1 fruit fly cellular context compared by ENCODE assay signal in the genomic region with DNA sequence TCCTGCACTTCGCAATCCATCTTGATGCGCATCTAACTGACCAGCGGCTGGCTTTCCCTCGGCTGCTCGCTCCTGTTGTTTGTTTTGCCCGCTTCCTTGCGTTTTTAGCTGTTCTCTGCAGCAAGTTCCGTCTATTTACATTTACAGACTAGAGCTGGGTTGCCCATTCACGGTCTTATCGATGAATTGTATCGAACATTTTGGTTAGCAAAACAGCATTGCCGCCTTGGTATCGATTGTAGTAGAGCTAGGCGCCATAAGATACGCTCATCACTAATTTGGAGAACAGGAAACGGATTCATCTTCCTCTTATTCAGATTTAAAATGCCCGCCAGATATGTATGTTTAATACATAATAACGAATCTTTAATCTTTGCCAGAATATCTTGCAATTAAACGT.
A peak's percentile ranks its signal among the peaks of the same experiment; 100 is the strongest.
TF ChIP-seq lines count a peak whose summit lies in the region.

A gene (minus strand): TSS at position 170 of the 400 bp plus-strand sequence.

TF ChIP-seq in whole organism, embryonic, 481 proteins besides CTCF, POLR2A, EP300 and RAD21 (continued from another document and continues in another):
- no peak for TF ChIP-seq Stat92E (GFP tag; optimal IDR thresholded peaks at IDR 0.05; lab: Kevin White, UChicago)
- peak; percentile 76; the same call in 2 of the 3 replicates for TF ChIP-seq ase (GFP tag; IDR thresholded peaks at IDR 0.05; lab: Robert Waterston, UW)
- peak; percentile 82 for TF ChIP-seq Nf-YA (GFP tag; IDR thresholded peaks at IDR 0.05; lab: Robert Waterston, UW)
- peak; percentile 85 for TF ChIP-seq wdn (GFP tag; IDR thresholded peaks at IDR 0.05; lab: Robert Waterston, UW)
- peak; percentile 95 for TF ChIP-seq CG7963 (GFP tag; IDR thresholded peaks at IDR 0.05; lab: Robert Waterston, UW; ENCODE audit: partially characterized antibody)
- peak; percentile 92 for TF ChIP-seq Mes4 (GFP tag; optimal IDR thresholded peaks at IDR 0.05; lab: Kevin White, UChicago)
- peak; percentile 93 for TF ChIP-seq trh (GFP tag; optimal IDR thresholded peaks at IDR 0.05; lab: Kevin White, UChicago)
- peak; percentile 80 for TF ChIP-seq dati (GFP tag; IDR thresholded peaks at IDR 0.05; lab: Robert Waterston, UW)
- TF ChIP-seq CG11093 (GFP tag; IDR thresholded peaks at IDR 0.05; lab: Robert Waterston, UW): no peak; the same call in 2 of the 3 replicates
- peak; percentile 91 for TF ChIP-seq CG8290 (GFP tag; optimal IDR thresholded peaks at IDR 0.05; lab: Kevin White, UChicago)
- peak; percentile 87 to 97 for TF ChIP-seq CG8290 (tag; optimal IDR thresholded peaks at IDR 0.05; lab: Kevin White, UChicago)
- no peak for TF ChIP-seq nau (GFP tag; optimal IDR thresholded peaks at IDR 0.05; lab: Kevin White, UChicago)
- TF ChIP-seq Atf-2 (GFP tag; optimal IDR thresholded peaks at IDR 0.05; lab: Kevin White, UChicago): peak; percentile 79
- TF ChIP-seq Adf1 (GFP tag; IDR thresholded peaks at IDR 0.05; lab: Robert Waterston, UW): peak; percentile 73; the same call in 1 of the 2 replicates
- peak; percentile 83 for TF ChIP-seq repo (GFP tag; optimal IDR thresholded peaks at IDR 0.05; lab: Kevin White, UChicago)
- peak; percentile 89 for TF ChIP-seq en (GFP tag; optimal IDR thresholded peaks at IDR 0.05; lab: Kevin White, UChicago)
- peak; percentile 87 for TF ChIP-seq fd3F (GFP tag; optimal IDR thresholded peaks at IDR 0.05; lab: Kevin White, UChicago)
- TF ChIP-seq Poxn (GFP tag; IDR thresholded peaks at IDR 0.05; lab: Robert Waterston, UW): no peak
- TF ChIP-seq CG14014 (GFP tag; IDR thresholded peaks at IDR 0.05; lab: Robert Waterston, UW): peak; percentile 87; the same call in 1 of the 2 replicates
- peak; percentile 95 for TF ChIP-seq hbn (GFP tag; IDR thresholded peaks at IDR 0.05; lab: Robert Waterston, UW; ENCODE audit: partially characterized antibody)
- peak; percentile 95 for TF ChIP-seq odd (GFP tag; optimal IDR thresholded peaks at IDR 0.05; lab: Kevin White, UChicago)
- TF ChIP-seq D19B (GFP tag; optimal IDR thresholded peaks at IDR 0.05; lab: Kevin White, UChicago): peak; percentile 75
- peak; percentile 89 for TF ChIP-seq CG18764 (GFP tag; optimal IDR thresholded peaks at IDR 0.05; lab: Kevin White, UChicago)
- peak; percentile 65; the same call in 2 of the 3 replicates for TF ChIP-seq CG14050 (GFP tag; IDR thresholded peaks at IDR 0.05; lab: Robert Waterston, UW)
- TF ChIP-seq fd96Cb (tag; optimal IDR thresholded peaks at IDR 0.05; lab: Kevin White, UChicago): peak; percentile 66
- TF ChIP-seq tup (GFP tag; optimal IDR thresholded peaks at IDR 0.05; lab: Kevin White, UChicago): peak; percentile 64
- TF ChIP-seq Sry-β (GFP tag; optimal IDR thresholded peaks at IDR 0.05; lab: Kevin White, UChicago): peak; percentile 74
- TF ChIP-seq eyg (GFP tag; optimal IDR thresholded peaks at IDR 0.05; lab: Kevin White, UChicago): peak; percentile 90
- TF ChIP-seq CG1832 (GFP tag; optimal IDR thresholded peaks at IDR 0.05; lab: Kevin White, UChicago): no peak
- TF ChIP-seq CG10321 (GFP tag; IDR thresholded peaks at IDR 0.05; lab: Robert Waterston, UW): peak; percentile 66
- TF ChIP-seq Mrtf (GFP tag; IDR thresholded peaks at IDR 0.05; lab: Robert Waterston, UW): peak; percentile 71; the same call in 2 of the 3 replicates
- peak; percentile 87 for TF ChIP-seq CG10366 (GFP tag; IDR thresholded peaks at IDR 0.05; lab: Robert Waterston, UW)
- TF ChIP-seq CG12942 (GFP tag; optimal IDR thresholded peaks at IDR 0.05; lab: Kevin White, UChicago): peak; percentile 79
- peak; percentile 98 for TF ChIP-seq CG6791 (GFP tag; IDR thresholded peaks at IDR 0.05; lab: Robert Waterston, UW; ENCODE audit: partially characterized antibody)
- TF ChIP-seq CG15479 (GFP tag; optimal IDR thresholded peaks at IDR 0.05; lab: Kevin White, UChicago): peak; percentile 59
- TF ChIP-seq Drgx (GFP tag; IDR thresholded peaks at IDR 0.05; lab: Robert Waterston, UW): peak; percentile 66
- TF ChIP-seq CG1529 (GFP tag; optimal IDR thresholded peaks at IDR 0.05; lab: Kevin White, UChicago): peak; percentile 90
- TF ChIP-seq CG13287 (GFP tag; IDR thresholded peaks at IDR 0.05; lab: Robert Waterston, UW; ENCODE audit: partially characterized antibody): peak; percentile 98
- TF ChIP-seq CG13296 (GFP tag; optimal IDR thresholded peaks at IDR 0.05; lab: Kevin White, UChicago): peak; percentile 96
- TF ChIP-seq CG9437 (GFP tag; optimal IDR thresholded peaks at IDR 0.05; lab: Kevin White, UChicago): peak; percentile 84
- peak; percentile 79 for TF ChIP-seq HLH54F (GFP tag; optimal IDR thresholded peaks at IDR 0.05; lab: Kevin White, UChicago)
- peak; percentile 72 for TF ChIP-seq al (GFP tag; IDR thresholded peaks at IDR 0.05; lab: Robert Waterston, UW)
- TF ChIP-seq CG4617 (GFP tag; optimal IDR thresholded peaks at IDR 0.05; lab: Kevin White, UChicago; ENCODE audit: borderline replicate concordance): peak; percentile 93
- peak; percentile 54 for TF ChIP-seq CG30431 (GFP tag; optimal IDR thresholded peaks at IDR 0.05; lab: Kevin White, UChicago)
- no peak for TF ChIP-seq tll (GFP tag; optimal IDR thresholded peaks at IDR 0.05; lab: Kevin White, UChicago)
- TF ChIP-seq ftz-f1 (GFP tag; optimal IDR thresholded peaks at IDR 0.05; lab: Kevin White, UChicago): no peak
- peak; percentile 78 for TF ChIP-seq Sox102F (GFP tag; optimal IDR thresholded peaks at IDR 0.05; lab: Kevin White, UChicago)
- TF ChIP-seq NFAT (GFP tag; IDR thresholded peaks at IDR 0.05; lab: Robert Waterston, UW): peak; percentile 89
- peak; percentile 83 for TF ChIP-seq tgo (GFP tag; IDR thresholded peaks at IDR 0.05; lab: Robert Waterston, UW)
- TF ChIP-seq Gsc (GFP tag; IDR thresholded peaks at IDR 0.05; lab: Robert Waterston, UW): no peak
- TF ChIP-seq HLH3B (GFP tag; IDR thresholded peaks at IDR 0.05; lab: Robert Waterston, UW): peak; percentile 87; the same call in 1 of the 2 replicates
- peak; percentile 87 for TF ChIP-seq emc (GFP tag; optimal IDR thresholded peaks at IDR 0.05; lab: Kevin White, UChicago)
- TF ChIP-seq CG14441 (GFP tag; IDR thresholded peaks at IDR 0.05; lab: Robert Waterston, UW): peak; percentile 77
- TF ChIP-seq CG10274 (GFP tag; optimal IDR thresholded peaks at IDR 0.05; lab: Kevin White, UChicago): peak; percentile 79
- TF ChIP-seq toy (GFP tag; IDR thresholded peaks at IDR 0.05; lab: Robert Waterston, UW): peak; percentile 71
- TF ChIP-seq CG6813 (GFP tag; optimal IDR thresholded peaks at IDR 0.05; lab: Kevin White, UChicago): peak; percentile 97
- TF ChIP-seq Dip2 (GFP tag; IDR thresholded peaks at IDR 0.05; lab: Robert Waterston, UW): no peak
- peak; percentile 95 for TF ChIP-seq Meics (GFP tag; optimal IDR thresholded peaks at IDR 0.05; lab: Kevin White, UChicago)
- peak; percentile 86 for TF ChIP-seq CG10654 (GFP tag; optimal IDR thresholded peaks at IDR 0.05; lab: Kevin White, UChicago)
- peak; percentile 97 for TF ChIP-seq CG34376 (GFP tag; optimal IDR thresholded peaks at IDR 0.05; lab: Kevin White, UChicago)
- TF ChIP-seq CG12236 (GFP tag; optimal IDR thresholded peaks at IDR 0.05; lab: Kevin White, UChicago): peak; percentile 83
- peak; percentile 87 for TF ChIP-seq CG18262 (tag; optimal IDR thresholded peaks at IDR 0.05; lab: Kevin White, UChicago)
- peak; percentile 81 for TF ChIP-seq CG5245 (GFP tag; optimal IDR thresholded peaks at IDR 0.05; lab: Kevin White, UChicago)
- TF ChIP-seq sens (GFP tag; lab: Kevin White, UChicago): peak; percentile 98
- TF ChIP-seq CoRest (tag; optimal IDR thresholded peaks at IDR 0.05; lab: Kevin White, UChicago): peak; percentile 93
- TF ChIP-seq Scr (GFP tag; IDR thresholded peaks at IDR 0.05; lab: Robert Waterston, UW; ENCODE audit: partially characterized antibody): peak; percentile 96
- no peak for TF ChIP-seq CG15073 (GFP tag; optimal IDR thresholded peaks at IDR 0.05; lab: Kevin White, UChicago)
- TF ChIP-seq CG32767 (GFP tag; IDR thresholded peaks at IDR 0.05; lab: Robert Waterston, UW): peak; percentile 82
- peak; percentile 82 for TF ChIP-seq MESR4 (GFP tag; optimal IDR thresholded peaks at IDR 0.05; lab: Kevin White, UChicago)
- peak; percentile 76 for TF ChIP-seq Oli (tag; optimal IDR thresholded peaks at IDR 0.05; lab: Kevin White, UChicago)
- peak in 1 of 2 experiments; percentile 81 for TF ChIP-seq insv (GFP tag; optimal IDR thresholded peaks at IDR 0.05; lab: Kevin White, UChicago)
- TF ChIP-seq CG13624 (GFP tag; optimal IDR thresholded peaks at IDR 0.05; lab: Kevin White, UChicago): peak; percentile 94
- peak; percentile 74 for TF ChIP-seq twi (tag; optimal IDR thresholded peaks at IDR 0.05; lab: Kevin White, UChicago)
- peak; percentile 98 for TF ChIP-seq CG6765 (GFP tag; optimal IDR thresholded peaks at IDR 0.05; lab: Kevin White, UChicago)
- TF ChIP-seq CG33557 (GFP tag; optimal IDR thresholded peaks at IDR 0.05; lab: Kevin White, UChicago): peak; percentile 92
- peak; percentile 60 for TF ChIP-seq CG8944 (GFP tag; optimal IDR thresholded peaks at IDR 0.05; lab: Kevin White, UChicago)
- peak; percentile 77 for TF ChIP-seq CG16863 (GFP tag; optimal IDR thresholded peaks at IDR 0.05; lab: Kevin White, UChicago)
- TF ChIP-seq hb (GFP tag; IDR thresholded peaks at IDR 0.05; lab: Robert Waterston, UW; ENCODE audit: partially characterized antibody): peak; percentile 93
- peak; percentile 91 for TF ChIP-seq CG10267 (tag; optimal IDR thresholded peaks at IDR 0.05; lab: Kevin White, UChicago)
- peak; percentile 85 for TF ChIP-seq CG10979 (tag; optimal IDR thresholded peaks at IDR 0.05; lab: Kevin White, UChicago)
- peak; percentile 83 for TF ChIP-seq Atf3 (GFP tag; optimal IDR thresholded peaks at IDR 0.05; lab: Kevin White, UChicago)
- peak; percentile 74 for TF ChIP-seq gcm2 (GFP tag; optimal IDR thresholded peaks at IDR 0.05; lab: Kevin White, UChicago)
- TF ChIP-seq CG32772 (GFP tag; IDR thresholded peaks at IDR 0.05; lab: Robert Waterston, UW): peak; percentile 65; the same call in 1 of the 2 replicates
- TF ChIP-seq wek (GFP tag; optimal IDR thresholded peaks at IDR 0.05; lab: Kevin White, UChicago): peak; percentile 92
- TF ChIP-seq CG13894 (tag; optimal IDR thresholded peaks at IDR 0.05; lab: Kevin White, UChicago): peak; percentile 92
- TF ChIP-seq CG9797 (GFP tag; optimal IDR thresholded peaks at IDR 0.05; lab: Kevin White, UChicago): peak; percentile 70
- TF ChIP-seq Side (GFP tag; optimal IDR thresholded peaks at IDR 0.05; lab: Kevin White, UChicago): peak; percentile 92
- TF ChIP-seq ara (GFP tag; IDR thresholded peaks at IDR 0.05; lab: Robert Waterston, UW): peak; percentile 90
- peak; percentile 76 for TF ChIP-seq CG43689 (GFP tag; IDR thresholded peaks at IDR 0.05; lab: Robert Waterston, UW)
- peak; percentile 43 for TF ChIP-seq gfzf (GFP tag; optimal IDR thresholded peaks at IDR 0.05; lab: Kevin White, UChicago)
- peak; percentile 80 for TF ChIP-seq run (tag; optimal IDR thresholded peaks at IDR 0.05; lab: Kevin White, UChicago)
- TF ChIP-seq esg (GFP tag; conservative IDR thresholded peaks at IDR 0.05; lab: Robert Waterston, UW): 0 out of 2 replicates have a peak, but pooled peaks have one; percentile 15
- TF ChIP-seq Mad (GFP tag; optimal IDR thresholded peaks at IDR 0.05; lab: Kevin White, UChicago): peak; percentile 92
- peak; percentile 68; the same call in 2 of the 3 replicates for TF ChIP-seq CG6175 (GFP tag; IDR thresholded peaks at IDR 0.05; lab: Robert Waterston, UW)
- peak; percentile 95 for TF ChIP-seq HmgZ (tag; optimal IDR thresholded peaks at IDR 0.05; lab: Kevin White, UChicago)
- TF ChIP-seq ssp (GFP tag; IDR thresholded peaks at IDR 0.05; lab: Robert Waterston, UW): peak; percentile 65
- TF ChIP-seq HLH4C (GFP tag; IDR thresholded peaks at IDR 0.05; lab: Robert Waterston, UW; ENCODE audit: partially characterized antibody): peak; percentile 93
- TF ChIP-seq Kr (GFP tag; optimal IDR thresholded peaks at IDR 0.05; lab: Kevin White, UChicago): peak; percentile 36
- peak; percentile 86 for TF ChIP-seq lbe (GFP tag; optimal IDR thresholded peaks at IDR 0.05; lab: Kevin White, UChicago)
- TF ChIP-seq CG9932 (GFP tag; IDR thresholded peaks at IDR 0.05; lab: Robert Waterston, UW): peak; percentile 87
- TF ChIP-seq CG4707 (GFP tag; optimal IDR thresholded peaks at IDR 0.05; lab: Kevin White, UChicago): peak; percentile 93
- TF ChIP-seq Sox100B (GFP tag; optimal IDR thresholded peaks at IDR 0.05; lab: Kevin White, UChicago): peak; percentile 92
- TF ChIP-seq CG7357 (GFP tag; IDR thresholded peaks at IDR 0.05; lab: Robert Waterston, UW): no peak
- TF ChIP-seq D19A (tag; optimal IDR thresholded peaks at IDR 0.05; lab: Kevin White, UChicago): no peak
- TF ChIP-seq sqz (GFP tag; optimal IDR thresholded peaks at IDR 0.05; lab: Kevin White, UChicago): peak; percentile 92
- peak; percentile 93 for TF ChIP-seq CG32532 (GFP tag; IDR thresholded peaks at IDR 0.05; lab: Robert Waterston, UW)
- peak; percentile 66 for TF ChIP-seq Deaf1 (tag; optimal IDR thresholded peaks at IDR 0.05; lab: Kevin White, UChicago)
- peak; percentile 86 for TF ChIP-seq NC2α (GFP tag; optimal IDR thresholded peaks at IDR 0.05; lab: Kevin White, UChicago)
- peak; percentile 78 for TF ChIP-seq psq (GFP tag; optimal IDR thresholded peaks at IDR 0.05; lab: Kevin White, UChicago)
- TF ChIP-seq fu2 (GFP tag; optimal IDR thresholded peaks at IDR 0.05; lab: Kevin White, UChicago): peak; percentile 88
- TF ChIP-seq dpn (GFP tag; optimal IDR thresholded peaks at IDR 0.05; lab: Kevin White, UChicago): peak; percentile 83 to 92
- peak; percentile 68 for TF ChIP-seq Usf (GFP tag; optimal IDR thresholded peaks at IDR 0.05; lab: Kevin White, UChicago)
- peak; percentile 95 for TF ChIP-seq NC2β (GFP tag; optimal IDR thresholded peaks at IDR 0.05; lab: Kevin White, UChicago)
- TF ChIP-seq dmrt99B (tag; optimal IDR thresholded peaks at IDR 0.05; lab: Kevin White, UChicago): peak; percentile 85
- peak; percentile 85 for TF ChIP-seq grau (tag; optimal IDR thresholded peaks at IDR 0.05; lab: Kevin White, UChicago)
- TF ChIP-seq CG18476 (GFP tag; optimal IDR thresholded peaks at IDR 0.05; lab: Kevin White, UChicago): peak; percentile 64
- TF ChIP-seq Pdp1 (GFP tag; optimal IDR thresholded peaks at IDR 0.05; lab: Kevin White, UChicago): peak; percentile 78 to 89
- peak; percentile 94 for TF ChIP-seq ash1 (GFP tag; optimal IDR thresholded peaks at IDR 0.05; lab: Kevin White, UChicago)
- no peak for TF ChIP-seq crol (GFP tag; IDR thresholded peaks at IDR 0.05; lab: Robert Waterston, UW)
- peak; percentile 55 for TF ChIP-seq wor (GFP tag; IDR thresholded peaks at IDR 0.05; lab: Robert Waterston, UW)
- peak; percentile 94 for TF ChIP-seq CG31441 (GFP tag; IDR thresholded peaks at IDR 0.05; lab: Robert Waterston, UW)
- peak; percentile 91 for TF ChIP-seq Fer2 (tag; optimal IDR thresholded peaks at IDR 0.05; lab: Kevin White, UChicago)
- TF ChIP-seq CG42726 (GFP tag; IDR thresholded peaks at IDR 0.05; lab: Robert Waterston, UW; ENCODE audit: partially characterized antibody): peak; percentile 94
